Worm (Caenorhabditis elegans): ENCODE results near the gene F10E9.2.

Gene F10E9.2

ce11 chrIII:8303440-8303839 lies 9.1 kb upstream of the F10E9.2 start:
- TF ChIP-seq nhr-76 (tag; optimal IDR thresholded peaks at IDR 0.05), result no peak
- TF ChIP-seq nfya-1 (tag; optimal IDR thresholded peaks at IDR 0.05; ENCODE audit: insufficient read depth), result no peak
- no peak for TF ChIP-seq jun-1 (tag; optimal IDR thresholded peaks at IDR 0.05)
- no peak for TF ChIP-seq mml-1 (tag; optimal IDR thresholded peaks at IDR 0.05)
- no peak for TF ChIP-seq lsy-12 (tag; optimal IDR thresholded peaks at IDR 0.05)
- TF ChIP-seq sea-2 (GFP tag; optimal IDR thresholded peaks at IDR 0.05), result no peak
- no peak for TF ChIP-seq ztf-11 (tag; optimal IDR thresholded peaks at IDR 0.05)
- no peak for TF ChIP-seq nhr-11 (tag; optimal IDR thresholded peaks at IDR 0.05)

- TF ChIP-seq pha-4 (tag; optimal IDR thresholded peaks at IDR 0.05) (no peak), ceh-28 (tag; optimal IDR thresholded peaks at IDR 0.05) (no peak), sea-2 (GFP tag; optimal IDR thresholded peaks at IDR 0.05) (no peak), nhr-76 (tag; optimal IDR thresholded peaks at IDR 0.05) (no peak)
Measured at ce11 chrIII:8305304-8305703, 7.2 kb upstream of the F10E9.2 start.

ce11 chrIII:8305816-8306215 lies 6.7 kb upstream of the F10E9.2 start:
- TF ChIP-seq pqm-1 (tag; optimal IDR thresholded peaks at IDR 0.05), result no peak
- TF ChIP-seq lin-15B (tag; optimal IDR thresholded peaks at IDR 0.05), result no peak

- TF ChIP-seq nhr-67 (tag; optimal IDR thresholded peaks at IDR 0.05) (peak; percentile 60), egl-5 (tag; optimal IDR thresholded peaks at IDR 0.05) (peak; percentile 68), ZK546.5 (tag; optimal IDR thresholded peaks at IDR 0.05) (no peak), lin-39 (tag; optimal IDR thresholded peaks at IDR 0.05) (peak; percentile 62), nhr-76 (tag; optimal IDR thresholded peaks at IDR 0.05) (no peak), mml-1 (tag; optimal IDR thresholded peaks at IDR 0.05) (no peak), lsy-12 (tag; optimal IDR thresholded peaks at IDR 0.05) (peak; percentile 89), mdl-1 (tag; optimal IDR thresholded peaks at IDR 0.05) (no peak), elt-1 (tag; optimal IDR thresholded peaks at IDR 0.05) (peak; percentile 17), R02D3.7 (tag; optimal IDR thresholded peaks at IDR 0.05) (peak; percentile 55), ztf-4 (tag; optimal IDR thresholded peaks at IDR 0.05) (no peak), pha-4 (tag; optimal IDR thresholded peaks at IDR 0.05) (peak; percentile 96), hmg-11 (tag; optimal IDR thresholded peaks at IDR 0.05) (peak; percentile 71), ceh-9 (tag; optimal IDR thresholded peaks at IDR 0.05) (no peak), nhr-23 (tag; optimal IDR thresholded peaks at IDR 0.05) (peak; percentile 96), fkh-10 (GFP tag; optimal IDR thresholded peaks at IDR 0.05) (peak; percentile 30), fos-1 (tag; optimal IDR thresholded peaks at IDR 0.05) (no peak), pqm-1 (tag; optimal IDR thresholded peaks at IDR 0.05) (peak; percentile 27), nhr-43 (tag; optimal IDR thresholded peaks at IDR 0.05; ENCODE audit: poor library complexity, severe bottlenecking) (peak; percentile 97), daf-12 (tag; optimal IDR thresholded peaks at IDR 0.05) (no peak), ceh-82 (tag; optimal IDR thresholded peaks at IDR 0.05) (peak; percentile 58), unc-39 (tag; optimal IDR thresholded peaks at IDR 0.05) (no peak), sea-2 (GFP tag; optimal IDR thresholded peaks at IDR 0.05) (no peak), nhr-237 (tag; optimal IDR thresholded peaks at IDR 0.05) (no peak), nhr-12 (tag; optimal IDR thresholded peaks at IDR 0.05) (no peak), elt-2 (tag; optimal IDR thresholded peaks at IDR 0.05) (peak; percentile 53), elt-3 (tag; optimal IDR thresholded peaks at IDR 0.05) (no peak), nhr-25 (tag; optimal IDR thresholded peaks at IDR 0.05) (peak; percentile 57), zag-1 (tag; optimal IDR thresholded peaks at IDR 0.05) (no peak), jun-1 (tag; optimal IDR thresholded peaks at IDR 0.05) (no peak), nfya-1 (tag; optimal IDR thresholded peaks at IDR 0.05; ENCODE audit: insufficient read depth) (peak; percentile 89), egl-27 (tag; optimal IDR thresholded peaks at IDR 0.05) (no peak), ama-1 (optimal IDR thresholded peaks at IDR 0.05) (no peak), nhr-77 (tag; optimal IDR thresholded peaks at IDR 0.05) (no peak), nhr-28 (tag; optimal IDR thresholded peaks at IDR 0.05) (no peak), tbx-2 (tag; optimal IDR thresholded peaks at IDR 0.05) (peak; percentile 56), unc-62 (GFP tag; optimal IDR thresholded peaks at IDR 0.05) (no peak), snpc-4 (tag; optimal IDR thresholded peaks at IDR 0.05) (peak; percentile 86), ceh-28 (tag; optimal IDR thresholded peaks at IDR 0.05) (peak; percentile 32), fkh-2 (tag; optimal IDR thresholded peaks at IDR 0.05) (no peak), nhr-11 (tag; optimal IDR thresholded peaks at IDR 0.05) (no peak), lin-15B (tag; optimal IDR thresholded peaks at IDR 0.05) (peak; percentile 97), ztf-11 (tag; optimal IDR thresholded peaks at IDR 0.05) (no peak), skn-1 (tag; optimal IDR thresholded peaks at IDR 0.05) (peak; percentile 58), eor-1 (tag; optimal IDR thresholded peaks at IDR 0.05) (peak in 1 of 2 experiments; percentile 49), ceh-16 (tag; optimal IDR thresholded peaks at IDR 0.05) (no peak), aly-2 (tag; optimal IDR thresholded peaks at IDR 0.05) (no peak)
Measured at ce11 chrIII:8307356-8307755, 5.1 kb upstream of the F10E9.2 start, which contains the start of the genes F10E9.7 and F10E9.5. Gene F10E9.7 (minus strand): TSS chrIII:8307441. Gene F10E9.5 (plus strand): TSS chrIII:8307592.

Measured in whole organism, L3 larva.